Fruit fly (Drosophila melanogaster) whole organism, embryonic: Measurements from ENCODE around the gene CG31752.

ENCODE experiments used
- Atf-2 ChIP-seq: fragments of 200-800 bp; sonication (Bioruptor generic); optimal IDR thresholded peaks from 2 replicates; lab custom pipeline; 2016; ENCODE audit warnings: missing biosample characterization, missing genetic modification characterization
- Bdp1 ChIP-seq: fragments of 200-800 bp; sonication (Bioruptor generic); optimal IDR thresholded peaks from 3 replicates; lab custom pipeline; 2016; ENCODE audit warnings: missing biosample characterization, missing genetic modification characterization
- Blimp-1 ChIP-seq: fragments of 200-800 bp; sonication (Bioruptor generic); optimal IDR thresholded peaks from 3 replicates; lab custom pipeline; 2018; ENCODE audit warnings: missing biosample characterization, missing genetic modification characterization, mild to moderate bottlenecking, moderate library complexity, missing genetic modification reagents
- CG11093 ChIP-seq: fragments of 200-800 bp; sonication (Bioruptor generic); IDR thresholded peaks from 3 replicates; pipeline ENCODE4 v1.3.6; 2022; ENCODE audit warnings: missing biosample characterization, missing genetic modification characterization
- CG12391 ChIP-seq: fragments of 200-800 bp; sonication (Bioruptor generic); optimal IDR thresholded peaks from 3 replicates; lab custom pipeline; 2018; ENCODE audit warnings: missing biosample characterization, mild to moderate bottlenecking, missing genetic modification characterization, moderate library complexity
- CG15269 ChIP-seq: fragments of 200-800 bp; sonication (Bioruptor generic); optimal IDR thresholded peaks from 2 replicates; lab custom pipeline; 2018; ENCODE audit warnings: missing biosample characterization, mild to moderate bottlenecking, missing genetic modification characterization, moderate library complexity
- CG15479 ChIP-seq: fragments of 200-800 bp; sonication (Bioruptor generic); optimal IDR thresholded peaks from 3 replicates; lab custom pipeline; 2019; ENCODE audit warnings: missing biosample characterization, mild to moderate bottlenecking, missing genetic modification characterization, moderate library complexity
- CG1647 ChIP-seq: fragments of 200-800 bp; sonication (Bioruptor generic); optimal IDR thresholded peaks from 3 replicates; lab custom pipeline; 2016; ENCODE audit warnings: missing biosample characterization, missing genetic modification characterization
- CG17802 ChIP-seq: fragments of 200-800 bp; sonication (Bioruptor generic); optimal IDR thresholded peaks from 2 replicates; lab custom pipeline; 2018; ENCODE audit warnings: missing biosample characterization, mild to moderate bottlenecking, missing genetic modification characterization, moderate library complexity
- CG18011 ChIP-seq: fragments of 200-800 bp; sonication (Bioruptor generic); optimal IDR thresholded peaks from 2 replicates; lab custom pipeline; 2017; ENCODE audit warnings: missing biosample characterization, missing genetic modification characterization, mild to moderate bottlenecking, moderate library complexity, missing genotype
- CG30431 ChIP-seq: fragments of 200-800 bp; sonication (Bioruptor generic); optimal IDR thresholded peaks from 2 replicates; lab custom pipeline; 2017; ENCODE audit warnings: missing biosample characterization, missing genetic modification characterization
- CG31365 ChIP-seq: fragments of 200-800 bp; sonication (Bioruptor generic); optimal IDR thresholded peaks from 2 replicates; lab custom pipeline; 2018; ENCODE audit warnings: missing biosample characterization, mild to moderate bottlenecking, missing genetic modification characterization
- CG4404 ChIP-seq: fragments of 200-800 bp; sonication (Bioruptor generic); IDR thresholded peaks from 2 replicates; pipeline ENCODE4 v1.3.6; 2022; ENCODE audit warnings: missing biosample characterization, missing genetic modification characterization
- CG6272 ChIP-seq: fragments of 200-800 bp; sonication (Bioruptor generic); IDR thresholded peaks from 2 replicates; pipeline ENCODE4 v1.3.6; 2022; ENCODE audit warnings: missing biosample characterization, missing genetic modification characterization
- CG7963 ChIP-seq: fragments of 200-800 bp; sonication (Bioruptor generic); IDR thresholded peaks from 3 replicates; pipeline ENCODE4 v1.3.6; 2022; ENCODE audit warnings: missing biosample characterization, missing genetic modification characterization; ENCODE audit not compliant: partially characterized antibody
- CG8765 ChIP-seq: fragments of 200-800 bp; sonication (Bioruptor generic); IDR thresholded peaks from 2 replicates; pipeline ENCODE4 v1.3.6; 2022; ENCODE audit warnings: missing biosample characterization, missing genetic modification characterization
- CG9609 ChIP-seq: fragments of 200-800 bp; sonication (Bioruptor generic); optimal IDR thresholded peaks from 3 replicates; lab custom pipeline; 2016; ENCODE audit warnings: missing biosample characterization, missing genetic modification characterization
- CG9876 ChIP-seq: fragments of 200-800 bp; sonication (Bioruptor generic); optimal IDR thresholded peaks from 2 replicates; lab custom pipeline; 2016; ENCODE audit warnings: missing biosample characterization, missing genetic modification characterization
- Dad ChIP-seq: fragments of 200-800 bp; sonication (Bioruptor generic); optimal IDR thresholded peaks from 3 replicates; lab custom pipeline; 2016; ENCODE audit warnings: missing biosample characterization, missing genetic modification characterization
- Hand ChIP-seq: fragments of 200-800 bp; sonication (Bioruptor generic); optimal IDR thresholded peaks from 2 replicates; lab custom pipeline; 2017; ENCODE audit warnings: mild to moderate bottlenecking, missing biosample characterization, missing genetic modification reagents, missing genetic modification characterization
- Hsf ChIP-seq: fragments of 200-800 bp; sonication (Bioruptor generic); optimal IDR thresholded peaks from 3 replicates; lab custom pipeline; 2016; ENCODE audit warnings: missing biosample characterization, missing genetic modification characterization
- Lhr ChIP-seq: fragments of 200-800 bp; sonication (Bioruptor generic); optimal IDR thresholded peaks from 3 replicates; lab custom pipeline; 2017; ENCODE audit warnings: mild to moderate bottlenecking, missing biosample characterization, missing genetic modification reagents, missing genetic modification characterization
- MESR4 ChIP-seq: fragments of 200-800 bp; sonication (Bioruptor generic); optimal IDR thresholded peaks from 2 replicates; lab custom pipeline; 2018; ENCODE audit warnings: missing biosample characterization, mild to moderate bottlenecking, missing genetic modification characterization, moderate library complexity
- Nf-YB ChIP-seq: fragments of 200-800 bp; sonication (Bioruptor generic); optimal IDR thresholded peaks from 3 replicates; lab custom pipeline; 2019; ENCODE audit warnings: missing biosample characterization, mild to moderate bottlenecking, missing genetic modification characterization, moderate library complexity
- Ravus ChIP-seq: fragments of 200-800 bp; sonication (Bioruptor generic); IDR thresholded peaks from 2 replicates; pipeline ENCODE4 v1.3.6; 2022; ENCODE audit warnings: missing biosample characterization, missing genetic modification characterization
- Scr ChIP-seq: fragments of 200-800 bp; sonication (Bioruptor generic); IDR thresholded peaks from 2 replicates; pipeline ENCODE4 v1.3.6; 2022; ENCODE audit warnings: missing biosample characterization, missing genetic modification characterization; ENCODE audit not compliant: partially characterized antibody
- Spps ChIP-seq: fragments of 200-800 bp; sonication (Bioruptor generic); optimal IDR thresholded peaks from 2 replicates; lab custom pipeline; 2018; ENCODE audit warnings: missing biosample characterization, mild to moderate bottlenecking, missing genetic modification characterization
- Stat92E ChIP-seq, 3 experiments: fragments of >200 bp in 2 of 3; fragments of 200-800 bp in 1 of 3; sonication (Bioruptor generic) in 1 of 3; optimal IDR thresholded peaks; 2 replicates each; lab custom pipeline; 2017 to 2019; ENCODE audit warnings: missing biosample characterization in 3 of 3, missing genetic modification characterization in 3 of 3, mild to moderate bottlenecking in 1 of 3, moderate library complexity in 1 of 3
- Taf1 ChIP-seq: fragments of 200-800 bp; sonication (Bioruptor generic); IDR thresholded peaks from 2 replicates; pipeline ENCODE4 v1.3.6; 2022; ENCODE audit warnings: missing biosample characterization, missing genetic modification characterization
- Vsx1 ChIP-seq: fragments of 200-800 bp; sonication (Bioruptor generic); optimal IDR thresholded peaks from 2 replicates; lab custom pipeline; 2017; ENCODE audit warnings: missing biosample characterization, mild to moderate bottlenecking, missing genetic modification characterization, missing genetic modification reagents
- aop ChIP-seq: fragments of 200-800 bp; sonication (Bioruptor generic); IDR thresholded peaks from 2 replicates; pipeline ENCODE4 v1.3.6; 2022; ENCODE audit warnings: missing biosample characterization, missing genetic modification characterization
- cg ChIP-seq: fragments of 200-800 bp; sonication (Bioruptor generic); optimal IDR thresholded peaks from 3 replicates; lab custom pipeline; 2019; ENCODE audit warnings: missing biosample characterization, mild to moderate bottlenecking, missing genetic modification characterization, moderate library complexity
- dati ChIP-seq: fragments of 200-800 bp; sonication (Bioruptor generic); IDR thresholded peaks from 2 replicates; pipeline ENCODE4 v1.3.6; 2022; ENCODE audit warnings: missing biosample characterization, missing genetic modification characterization
- ems ChIP-seq: fragments of 200-800 bp; sonication (Bioruptor generic); optimal IDR thresholded peaks from 3 replicates; lab custom pipeline; 2016; ENCODE audit warnings: missing biosample characterization, missing genetic modification characterization
- esg ChIP-seq: fragments of 200-800 bp; sonication (Bioruptor generic); conservative IDR thresholded peaks from 2 replicates; pipeline ENCODE4 v1.3.6; 2022; ENCODE audit warnings: missing biosample characterization, missing genetic modification characterization
- eyg ChIP-seq: fragments of 200-800 bp; sonication (Bioruptor generic); optimal IDR thresholded peaks from 3 replicates; lab custom pipeline; 2016; ENCODE audit warnings: missing biosample characterization, missing genetic modification characterization
- fru ChIP-seq: fragments of >200 bp; optimal IDR thresholded peaks from 2 replicates; lab custom pipeline; 2017
- gfzf ChIP-seq: fragments of 200-800 bp; sonication (Bioruptor generic); optimal IDR thresholded peaks from 2 replicates; lab custom pipeline; 2016; ENCODE audit warnings: missing biosample characterization, mild to moderate bottlenecking, missing genetic modification characterization, moderate library complexity
- gt ChIP-seq: fragments of 200-800 bp; sonication (Bioruptor generic); IDR thresholded peaks from 2 replicates; pipeline ENCODE4 v1.3.6; 2022; ENCODE audit warnings: missing biosample characterization, missing genetic modification characterization
- luna ChIP-seq: fragments of 200-800 bp; sonication (Bioruptor generic); optimal IDR thresholded peaks from 2 replicates; lab custom pipeline; 2016; ENCODE audit warnings: missing biosample characterization, missing genetic modification characterization
- nmo ChIP-seq: fragments of 200-800 bp; sonication (Bioruptor generic); optimal IDR thresholded peaks from 2 replicates; lab custom pipeline; 2018; ENCODE audit warnings: missing biosample characterization, mild to moderate bottlenecking, missing genetic modification characterization, moderate library complexity
- odd ChIP-seq: fragments of 200-800 bp; sonication (Bioruptor generic); optimal IDR thresholded peaks from 2 replicates; lab custom pipeline; 2017; ENCODE audit warnings: missing biosample characterization, mild to moderate bottlenecking, missing genetic modification characterization
- onecut ChIP-seq: fragments of 200-800 bp; sonication (Bioruptor generic); IDR thresholded peaks from 2 replicates; pipeline ENCODE4 v1.3.6; 2022; ENCODE audit warnings: missing biosample characterization, missing genetic modification characterization
- peb ChIP-seq: fragments of 200-800 bp; sonication (Bioruptor generic); IDR thresholded peaks from 2 replicates; pipeline ENCODE4 v1.3.6; 2022; ENCODE audit warnings: missing biosample characterization, missing genetic modification characterization
- phol ChIP-seq: fragments of 200-800 bp; sonication (Bioruptor generic); optimal IDR thresholded peaks from 3 replicates; lab custom pipeline; 2018; ENCODE audit warnings: missing biosample characterization, mild to moderate bottlenecking, missing genetic modification characterization, moderate library complexity
- ranshi ChIP-seq: fragments of 200-800 bp; sonication (Bioruptor generic); IDR thresholded peaks from 2 replicates; pipeline ENCODE4 v1.3.6; 2022; ENCODE audit warnings: missing biosample characterization, missing genetic modification characterization
- scrt ChIP-seq: fragments of 200-800 bp; sonication (Bioruptor generic); optimal IDR thresholded peaks from 2 replicates; lab custom pipeline; 2018; ENCODE audit warnings: missing biosample characterization, mild to moderate bottlenecking, missing genetic modification characterization, moderate library complexity
- tap ChIP-seq: fragments of 200-800 bp; optimal IDR thresholded peaks from 3 replicates; lab custom pipeline; 2019; ENCODE audit warnings: missing biosample characterization, mild to moderate bottlenecking, missing genetic modification characterization, moderate library complexity
- yki ChIP-seq: fragments of >200 bp; optimal IDR thresholded peaks from 3 replicates; lab custom pipeline; 2018
- z ChIP-seq: fragments of 200-800 bp; sonication (Bioruptor generic); IDR thresholded peaks from 3 replicates; pipeline ENCODE4 v1.3.6; 2022; ENCODE audit warnings: missing biosample characterization, missing genetic modification characterization

Gene CG31752

dm6 chr2L:18841210-18841609 is at the start of gene CG31752:
Gene CG31752 (minus strand): TSS chr2L:18841310.
- TF ChIP-seq CG11093 (GFP tag; lab: Robert Waterston, UW) (no peak), Spps (no peak), CG18011 (GFP tag; lab: Kevin White, UChicago) (no peak), Hsf (GFP tag; lab: Kevin White, UChicago) (no peak), Bdp1 (no peak), cg (GFP tag; lab: Kevin White, UChicago) (no peak), CG30431 (no peak), Vsx1 (GFP tag; lab: Kevin White, UChicago) (no peak), CG4404 (GFP tag; lab: Robert Waterston, UW) (no peak), Hand (GFP tag; lab: Kevin White, UChicago) (no peak), yki (lab: Kevin White, UChicago) (no peak), esg (GFP tag; lab: Robert Waterston, UW) (no peak), CG31365 (no peak)

- TF ChIP-seq Nf-YB (GFP tag; lab: Kevin White, UChicago), result peak; percentile 57
- TF ChIP-seq Lhr (GFP tag; lab: Kevin White, UChicago), result peak; percentile 58
- TF ChIP-seq Scr (GFP tag; lab: Robert Waterston, UW), result no peak
- TF ChIP-seq tap (tag; lab: Kevin White, UChicago), result peak; percentile 64
- 0 out of 2 replicates have a peak, but pooled peaks have one; percentile 55 for TF ChIP-seq peb (GFP tag; lab: Robert Waterston, UW)
- peak; percentile 63 for TF ChIP-seq CG9609 (GFP tag; lab: Kevin White, UChicago)
- TF ChIP-seq MESR4 (GFP tag; lab: Kevin White, UChicago), result peak; percentile 9
- TF ChIP-seq luna, result no peak
- peak; percentile 85 for TF ChIP-seq phol
- TF ChIP-seq CG15479, result peak; percentile 59
- peak; percentile 90 for TF ChIP-seq CG8765 (GFP tag; lab: Robert Waterston, UW)
- TF ChIP-seq z (GFP tag; lab: Robert Waterston, UW), result 0 out of 3 replicates have a peak, but pooled peaks have one; percentile 39
- no peak for TF ChIP-seq gfzf (GFP tag; lab: Kevin White, UChicago)
- TF ChIP-seq Taf1 (GFP tag; lab: Robert Waterston, UW), result no peak
- TF ChIP-seq onecut (GFP tag; lab: Robert Waterston, UW), result peak; percentile 67
- TF ChIP-seq eyg (GFP tag; lab: Kevin White, UChicago), result peak; percentile 7
- TF ChIP-seq CG15269, result peak; percentile 46
- peak; percentile 37 for TF ChIP-seq CG9876 (GFP tag; lab: Kevin White, UChicago)
- no peak for TF ChIP-seq CG7963 (GFP tag; lab: Robert Waterston, UW)
- peak; percentile 83 for TF ChIP-seq Spps
- TF ChIP-seq dati (GFP tag; lab: Robert Waterston, UW), result no peak
- peak in 1 of 3 experiments; percentile 14 for TF ChIP-seq Stat92E (GFP tag; optimal IDR thresholded peaks at IDR 0.05; lab: Kevin White, UChicago)
- peak; percentile 5 for TF ChIP-seq odd (GFP tag; lab: Kevin White, UChicago)
- TF ChIP-seq CG6272 (GFP tag; lab: Robert Waterston, UW), result 0 out of 2 replicates have a peak, but pooled peaks have one; percentile 24
- no peak for TF ChIP-seq fru
- TF ChIP-seq ranshi (GFP tag; lab: Robert Waterston, UW), result peak; percentile 74; the same call in 1 of the 2 replicates
- TF ChIP-seq aop (GFP tag; lab: Robert Waterston, UW), result no peak
- TF ChIP-seq Ravus, result no peak
- peak; percentile 86 for TF ChIP-seq CG12391 (tag; lab: Kevin White, UChicago)
- peak; percentile 61 for TF ChIP-seq CG1647 (GFP tag; lab: Kevin White, UChicago)
- TF ChIP-seq CG17802, result peak; percentile 50
- peak; percentile 65 for TF ChIP-seq gt (GFP tag; lab: Robert Waterston, UW)
- peak; percentile 65 for TF ChIP-seq Dad
- peak; percentile 78 for TF ChIP-seq Atf-2 (GFP tag; lab: Kevin White, UChicago)
- TF ChIP-seq scrt (GFP tag; lab: Kevin White, UChicago), result no peak
- TF ChIP-seq cg (GFP tag; lab: Kevin White, UChicago), result peak; percentile 50
- TF ChIP-seq Blimp-1 (GFP tag; lab: Kevin White, UChicago), result peak; percentile 77
- peak; percentile 72 for TF ChIP-seq ems (GFP tag; lab: Kevin White, UChicago)
- TF ChIP-seq nmo (GFP tag; lab: Kevin White, UChicago), result peak; percentile 86
Measured at dm6 chr2L:18890087-18890486, 49.0 kb upstream of the CG31752 start.
